Worm (Caenorhabditis elegans) whole organism, L3 larva: Measurements from ENCODE around the gene C18A11.2.

Experiments
- nhr-11 ChIP-seq: fragments of 150-350 bp; optimal IDR thresholded peaks from 2 replicates; lab custom pipeline; 2014; ENCODE audit warnings: missing biosample characterization, missing genetic modification characterization
- skn-1 ChIP-seq: fragments of 150-350 bp; optimal IDR thresholded peaks from 2 replicates; lab custom pipeline; 2014; ENCODE audit warnings: missing biosample characterization, missing genetic modification characterization

ce11 chrX:8084669-8085068, 17.3 kb downstream of the C18A11.2 start:
- TF ChIP-seq nhr-11 (tag; lab: Kevin White, UChicago) (no peak), skn-1 (tag; lab: Kevin White, UChicago) (no peak)
